Worm (Caenorhabditis elegans): ENCODE data around the gene F26F4.6.

DNA sequence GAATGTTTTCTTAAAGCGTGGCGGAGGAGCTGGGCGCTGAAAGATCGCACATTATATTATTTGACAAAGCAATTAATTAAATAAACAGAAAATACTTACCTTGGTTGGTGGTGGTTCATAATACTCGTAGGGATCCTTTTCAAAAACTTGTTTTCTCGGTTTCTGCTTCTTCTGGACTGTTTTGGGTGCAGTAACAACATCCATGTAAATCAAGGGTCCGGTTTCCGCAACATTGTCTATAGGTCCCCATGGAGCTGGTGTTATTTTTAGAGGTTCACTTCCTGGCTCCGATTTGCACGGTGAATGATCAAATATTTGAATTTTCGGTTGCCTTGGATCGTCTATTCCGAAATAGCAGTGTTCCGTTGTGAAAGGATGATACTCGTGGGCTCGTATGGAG, 30.7 kb upstream of the F26F4.6 start:
- TF ChIP-seq F37B4.10 (GFP tag; IDR thresholded peaks at IDR 0.05) (no peak), cebp-2 (GFP tag; IDR thresholded peaks at IDR 0.05) (no peak), attf-6 (GFP tag; IDR thresholded peaks at IDR 0.05) (no peak), ceh-40 (GFP tag; IDR thresholded peaks at IDR 0.05) (no peak)
